Worm (Caenorhabditis elegans) whole organism, L2 larva: Measurements from ENCODE around the gene ivd-1.

Source experiments
- C34F6.9 ChIP-seq: fragments of 150-350 bp; optimal IDR thresholded peaks from 2 replicates; lab custom pipeline; 2014; ENCODE audit warnings: missing biosample characterization, missing genetic modification characterization
- F13H6.1 ChIP-seq: sonication (generic microtip); optimal IDR thresholded peaks from 2 replicates; lab custom pipeline; 2016; ENCODE audit warnings: missing genetic modification characterization, missing compliant biosample characterization
- R02D3.7 ChIP-seq: fragments of 150-350 bp; optimal IDR thresholded peaks from 2 replicates; lab custom pipeline; 2014; ENCODE audit warnings: missing biosample characterization, missing genetic modification characterization
- Y55F3AM.14 ChIP-seq: fragments of 200-800 bp; sonication (Bioruptor generic); optimal IDR thresholded peaks from 2 replicates; lab custom pipeline; 2018; ENCODE audit warnings: mild to moderate bottlenecking, missing genetic modification characterization, missing compliant biosample characterization
- ZK546.5 ChIP-seq: sonication (generic microtip); optimal IDR thresholded peaks from 2 replicates; lab custom pipeline; 2017; ENCODE audit warnings: missing biosample characterization, missing genetic modification characterization
- alr-1 ChIP-seq: fragments of 150-350 bp; optimal IDR thresholded peaks from 2 replicates; lab custom pipeline; 2014; ENCODE audit warnings: missing biosample characterization, missing genetic modification characterization
- aly-2 ChIP-seq: fragments of 150-350 bp; optimal IDR thresholded peaks from 2 replicates; lab custom pipeline; 2014; ENCODE audit warnings: missing biosample characterization, missing genetic modification characterization
- ama-1 ChIP-seq: fragments of 150-350 bp; optimal IDR thresholded peaks from 2 replicates; lab custom pipeline; 2018; ENCODE audit warnings: inconsistent platforms
- blmp-1 ChIP-seq: sonication (generic microtip); optimal IDR thresholded peaks from 2 replicates; lab custom pipeline; 2017; ENCODE audit warnings: missing genetic modification characterization, mild to moderate bottlenecking, missing compliant biosample characterization, antibody characterized with exemption, moderate library complexity; ENCODE audit not compliant: insufficient read depth
- ceh-16 ChIP-seq: fragments of 150-350 bp; optimal IDR thresholded peaks from 2 replicates; lab custom pipeline; 2014; ENCODE audit warnings: missing biosample characterization, missing genetic modification characterization
- ceh-82 ChIP-seq: fragments of 150-350 bp; optimal IDR thresholded peaks from 2 replicates; lab custom pipeline; 2014; ENCODE audit warnings: missing biosample characterization, missing genetic modification characterization
- crh-2 ChIP-seq: sonication (generic microtip); optimal IDR thresholded peaks from 2 replicates; lab custom pipeline; 2017; ENCODE audit warnings: missing biosample characterization, missing genetic modification characterization
- dmd-4 ChIP-seq: sonication (generic microtip); optimal IDR thresholded peaks from 2 replicates; lab custom pipeline; 2017; ENCODE audit warnings: missing biosample characterization, missing genetic modification characterization
- egl-27 ChIP-seq: sonication (generic microtip); optimal IDR thresholded peaks from 3 replicates; lab custom pipeline; 2017; ENCODE audit warnings: missing biosample characterization, missing genetic modification reagents, missing genetic modification characterization
- elt-1 ChIP-seq: fragments of 150-350 bp; optimal IDR thresholded peaks from 2 replicates; lab custom pipeline; 2014; ENCODE audit warnings: missing biosample characterization, missing genetic modification characterization
- elt-3 ChIP-seq: sonication (generic microtip); optimal IDR thresholded peaks from 2 replicates; lab custom pipeline; 2017; ENCODE audit warnings: missing biosample characterization, missing genetic modification characterization
- fos-1 ChIP-seq: fragments of 150-350 bp; optimal IDR thresholded peaks from 2 replicates; lab custom pipeline; 2014; ENCODE audit warnings: missing biosample characterization, missing genetic modification characterization
- gmeb-1 ChIP-seq: fragments of 150-350 bp; optimal IDR thresholded peaks from 2 replicates; lab custom pipeline; 2014; ENCODE audit warnings: missing biosample characterization, missing genetic modification characterization
- lin-11 ChIP-seq: fragments of 150-350 bp; sonication (generic microtip); optimal IDR thresholded peaks from 2 replicates; lab custom pipeline; 2014; ENCODE audit warnings: missing biosample characterization, missing genetic modification characterization, inconsistent platforms, mixed read lengths
- lin-13 ChIP-seq: fragments of 150-350 bp; optimal IDR thresholded peaks from 2 replicates; lab custom pipeline; 2014; ENCODE audit warnings: missing biosample characterization, missing genetic modification reagents, missing genetic modification characterization
- lin-39 ChIP-seq: fragments of 150-350 bp; optimal IDR thresholded peaks from 2 replicates; lab custom pipeline; 2014; ENCODE audit warnings: missing biosample characterization, missing genetic modification reagents, missing genetic modification characterization
- lsy-2 ChIP-seq, 2 experiments: fragments of 150-350 bp in 1 of 2; sonication (generic microtip) in 1 of 2; optimal IDR thresholded peaks; 2 replicates each; lab custom pipeline; 2014 to 2017; ENCODE audit warnings: missing biosample characterization in 2 of 2, missing genetic modification characterization in 2 of 2
- mab-5 ChIP-seq: fragments of 150-350 bp; optimal IDR thresholded peaks from 2 replicates; lab custom pipeline; 2014; ENCODE audit warnings: missing biosample characterization, missing genetic modification characterization
- mbf-1 ChIP-seq: sonication (generic microtip); optimal IDR thresholded peaks from 2 replicates; lab custom pipeline; 2017; ENCODE audit warnings: missing biosample characterization, missing genetic modification characterization
- mdl-1 ChIP-seq, 2 experiments: fragments of 150-350 bp in 1 of 2; sonication (generic microtip) in 1 of 2; optimal IDR thresholded peaks; 2 replicates each; lab custom pipeline; 2017; ENCODE audit warnings: missing biosample characterization in 2 of 2, missing genetic modification characterization in 2 of 2
- nhr-10 ChIP-seq: sonication (generic microtip); optimal IDR thresholded peaks from 2 replicates; lab custom pipeline; 2017; ENCODE audit warnings: missing biosample characterization, missing genetic modification characterization
- nhr-11 ChIP-seq: fragments of 150-350 bp; optimal IDR thresholded peaks from 2 replicates; lab custom pipeline; 2014; ENCODE audit warnings: missing biosample characterization, missing genetic modification characterization
- nhr-12 ChIP-seq: fragments of 150-350 bp; optimal IDR thresholded peaks from 2 replicates; lab custom pipeline; 2014; ENCODE audit warnings: missing biosample characterization, missing genetic modification characterization
- nhr-129 ChIP-seq: fragments of 150-350 bp; optimal IDR thresholded peaks from 2 replicates; lab custom pipeline; 2014; ENCODE audit warnings: missing biosample characterization, missing genetic modification characterization
- nhr-21 ChIP-seq: fragments of 150-350 bp; optimal IDR thresholded peaks from 2 replicates; lab custom pipeline; 2014; ENCODE audit warnings: missing biosample characterization, missing genetic modification characterization
- nhr-23 ChIP-seq: fragments of 150-350 bp; optimal IDR thresholded peaks from 2 replicates; lab custom pipeline; 2014; ENCODE audit warnings: missing biosample characterization, missing genetic modification reagents, missing genetic modification characterization
- nhr-237 ChIP-seq: fragments of 150-350 bp; optimal IDR thresholded peaks from 2 replicates; lab custom pipeline; 2014; ENCODE audit warnings: missing biosample characterization, missing genetic modification characterization
- nhr-25 ChIP-seq: fragments of 150-350 bp; sonication (generic microtip); optimal IDR thresholded peaks from 3 replicates; lab custom pipeline; 2014; ENCODE audit warnings: missing biosample characterization, missing genetic modification characterization
- nhr-6 ChIP-seq: fragments of 150-350 bp; optimal IDR thresholded peaks from 2 replicates; lab custom pipeline; 2014; ENCODE audit warnings: missing biosample characterization, missing genetic modification characterization
- nhr-77 ChIP-seq: fragments of 150-350 bp; optimal IDR thresholded peaks from 2 replicates; lab custom pipeline; 2014; ENCODE audit warnings: missing biosample characterization, missing genetic modification characterization
- peb-1 ChIP-seq: fragments of 150-350 bp; optimal IDR thresholded peaks from 2 replicates; lab custom pipeline; 2014; ENCODE audit warnings: missing biosample characterization, missing genetic modification characterization
- sem-4 ChIP-seq: fragments of 150-350 bp; optimal IDR thresholded peaks from 2 replicates; lab custom pipeline; 2014; ENCODE audit warnings: missing biosample characterization, missing genetic modification reagents, missing genetic modification characterization
- skn-1 ChIP-seq: sonication (generic microtip); optimal IDR thresholded peaks from 2 replicates; lab custom pipeline; 2017; ENCODE audit warnings: missing biosample characterization, missing genetic modification characterization
- sma-3 ChIP-seq: sonication (generic microtip); optimal IDR thresholded peaks from 2 replicates; lab custom pipeline; 2016; ENCODE audit warnings: missing genetic modification reagents, missing genetic modification characterization, missing compliant biosample characterization
- sma-9 ChIP-seq, 2 experiments: fragments of 150-350 bp in 1 of 2; sonication (generic microtip) in 1 of 2; optimal IDR thresholded peaks; 2 replicates each; lab custom pipeline; 2014 to 2016; ENCODE audit warnings: missing genetic modification characterization in 2 of 2, mild to moderate bottlenecking in 1 of 2, missing biosample characterization in 1 of 2, missing compliant biosample characterization in 1 of 2, missing genetic modification reagents in 1 of 2, moderate library complexity in 1 of 2
- snpc-4 ChIP-seq: fragments of 150-350 bp; optimal IDR thresholded peaks from 2 replicates; lab custom pipeline; 2014; ENCODE audit warnings: missing biosample characterization, missing genetic modification characterization
- unc-39 ChIP-seq: fragments of 150-350 bp; optimal IDR thresholded peaks from 2 replicates; lab custom pipeline; 2014; ENCODE audit warnings: missing biosample characterization, missing genetic modification characterization
- unc-55 ChIP-seq: fragments of 150-350 bp; sonication (generic microtip); optimal IDR thresholded peaks from 3 replicates; lab custom pipeline; 2014; ENCODE audit warnings: missing biosample characterization, missing genetic modification reagents, missing genetic modification characterization
- unc-62 ChIP-seq: fragments of 150-350 bp; optimal IDR thresholded peaks from 2 replicates; lab custom pipeline; 2014; ENCODE audit warnings: missing biosample characterization, missing genetic modification reagents, missing genetic modification characterization
- zag-1 ChIP-seq: fragments of 150-350 bp; optimal IDR thresholded peaks from 2 replicates; lab custom pipeline; 2014; ENCODE audit warnings: missing biosample characterization, missing genetic modification characterization
- ztf-1 ChIP-seq: fragments of 200-800 bp; sonication (Bioruptor generic); conservative IDR thresholded peaks from 2 replicates; pipeline ENCODE4 v1.3.6; 2022; ENCODE audit warnings: missing genetic modification characterization, missing compliant biosample characterization
- ztf-11 ChIP-seq: sonication (generic microtip); optimal IDR thresholded peaks from 2 replicates; lab custom pipeline; 2017; ENCODE audit warnings: missing biosample characterization, missing genetic modification characterization
- ztf-4 ChIP-seq: fragments of 150-350 bp; optimal IDR thresholded peaks from 2 replicates; lab custom pipeline; 2014; ENCODE audit warnings: missing biosample characterization, missing genetic modification characterization

Gene ivd-1

DNA sequence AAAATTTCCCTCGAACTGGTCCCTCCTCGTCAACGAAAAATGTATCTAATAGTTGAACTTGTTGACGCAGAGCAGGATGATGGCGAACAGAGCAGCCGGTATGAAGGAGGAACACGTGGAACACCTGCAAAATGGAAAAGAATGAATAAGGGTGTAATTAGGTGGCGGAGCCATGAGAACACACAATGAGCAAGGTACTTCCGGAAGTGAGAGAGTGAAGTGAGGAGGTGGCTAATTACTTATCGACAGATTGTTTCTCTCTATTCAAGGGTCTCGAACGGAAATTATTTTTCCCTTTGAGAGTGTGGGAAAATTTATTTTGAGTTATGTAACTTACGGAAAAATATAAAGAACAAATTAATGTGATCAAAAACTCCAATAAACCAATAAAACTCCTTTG lies 4.8 kb upstream of the ivd-1 start:
- no peak for TF ChIP-seq Y55F3AM.14
- TF ChIP-seq sma-3 = no peak
- no peak for TF ChIP-seq nhr-237 (tag; lab: Kevin White, UChicago)
- TF ChIP-seq aly-2 = no peak
- no peak for TF ChIP-seq elt-1 (tag; lab: Kevin White, UChicago)
- no peak for TF ChIP-seq nhr-77 (tag; lab: Kevin White, UChicago)
- no peak for TF ChIP-seq lin-39
- no peak for TF ChIP-seq nhr-10 (tag; lab: Kevin White, UChicago)
- TF ChIP-seq mdl-1 (tag; optimal IDR thresholded peaks at IDR 0.05; lab: Kevin White, UChicago) = no peak
- TF ChIP-seq F13H6.1 = no peak
- no peak for TF ChIP-seq ztf-11 (tag; lab: Kevin White, UChicago)
- TF ChIP-seq nhr-23 (tag; lab: Kevin White, UChicago) = no peak
- no peak for TF ChIP-seq sma-9 (GFP tag; optimal IDR thresholded peaks at IDR 0.05; lab: Kevin White, UChicago)
- no peak for TF ChIP-seq sma-9 (tag; optimal IDR thresholded peaks at IDR 0.05; lab: Kevin White, UChicago)
- no peak for TF ChIP-seq fos-1 (tag; lab: Kevin White, UChicago)
- TF ChIP-seq ama-1 = no peak
- no peak for TF ChIP-seq ceh-16 (tag; lab: Kevin White, UChicago)
- no peak for TF ChIP-seq mab-5 (tag; lab: Kevin White, UChicago)
- TF ChIP-seq nhr-21 (tag; lab: Kevin White, UChicago) = no peak

DNA sequence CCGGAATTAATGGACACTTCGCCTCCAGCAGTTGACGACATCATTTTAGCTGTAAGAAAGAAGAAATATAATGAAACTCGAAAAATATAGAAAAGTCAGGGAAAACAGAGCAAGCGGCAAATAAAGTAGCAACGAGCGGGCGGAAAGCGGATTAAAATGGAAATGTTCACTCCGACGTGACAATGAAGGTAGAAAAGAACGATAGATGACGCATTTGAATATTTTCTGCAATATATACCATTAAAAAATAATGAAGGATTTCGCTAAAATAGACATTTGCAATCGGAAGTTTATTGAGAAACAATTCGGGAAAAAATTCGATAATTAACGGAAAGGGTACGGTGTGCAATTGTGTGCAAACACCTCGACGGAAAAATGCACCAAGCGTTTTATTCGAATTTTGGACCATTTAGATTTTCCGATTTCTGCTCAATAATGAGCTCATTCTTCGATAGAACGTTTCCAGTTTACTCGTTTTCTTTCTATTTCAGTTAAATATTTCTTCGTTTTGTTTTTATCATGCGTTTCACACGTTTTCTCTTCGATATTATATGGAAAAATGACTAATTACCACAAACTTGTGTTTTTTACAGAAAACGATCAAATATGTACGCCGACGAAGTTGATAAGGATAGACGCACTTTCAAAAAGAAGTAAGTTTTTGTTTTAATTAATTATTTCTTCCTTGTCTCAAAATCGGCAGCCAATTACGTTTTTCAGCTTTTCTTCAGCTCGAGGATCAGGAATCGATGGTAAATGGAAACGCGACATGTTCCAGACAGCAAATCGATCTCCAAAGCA lies 2.5 kb upstream of the ivd-1 start, which contains the start of the genes snpn-1 and C02B10.4:
Gene snpn-1 (minus strand): TSS at position 51 of the 801 bp plus-strand sequence.
Gene C02B10.4 (plus strand): TSS at position 594 of the 801 bp plus-strand sequence.
- TF ChIP-seq unc-62 (GFP tag; lab: Kevin White, UChicago) (no peak), ZK546.5 (no peak), ceh-16 (tag; lab: Kevin White, UChicago) (no peak), nhr-10 (tag; lab: Kevin White, UChicago) (no peak), nhr-12 (tag; lab: Kevin White, UChicago) (no peak), ceh-82 (tag; lab: Kevin White, UChicago) (no peak), alr-1 (tag; lab: Kevin White, UChicago) (no peak), fos-1 (tag; lab: Kevin White, UChicago) (peak; percentile 13), Y55F3AM.14 (no peak), unc-55 (GFP tag; lab: Kevin White, UChicago) (peak; percentile 85), ztf-4 (tag; lab: Kevin White, UChicago) (no peak), dmd-4 (tag; lab: Kevin White, UChicago) (no peak), skn-1 (no peak), elt-1 (tag; lab: Kevin White, UChicago) (no peak), nhr-25 (tag; lab: Kevin White, UChicago) (peak; percentile 23), aly-2 (no peak), mbf-1 (tag; lab: Kevin White, UChicago) (no peak), unc-39 (tag; lab: Kevin White, UChicago) (no peak), gmeb-1 (tag; lab: Kevin White, UChicago) (peak; percentile 15), mdl-1 (tag; optimal IDR thresholded peaks at IDR 0.05; lab: Kevin White, UChicago) (no peak), C34F6.9 (tag; lab: Kevin White, UChicago) (peak; percentile 75), blmp-1 (tag; lab: Kevin White, UChicago) (peak; percentile 19), nhr-11 (tag; lab: Kevin White, UChicago) (no peak), nhr-6 (tag; lab: Kevin White, UChicago) (no peak), nhr-129 (tag; lab: Kevin White, UChicago) (peak; percentile 56), nhr-23 (tag; lab: Kevin White, UChicago) (no peak), crh-2 (tag; lab: Kevin White, UChicago) (peak; percentile 54), nhr-77 (tag; lab: Kevin White, UChicago) (no peak), sem-4 (tag; lab: Kevin White, UChicago) (peak; percentile 24), mab-5 (tag; lab: Kevin White, UChicago) (no peak), elt-3 (tag; lab: Kevin White, UChicago) (no peak), F13H6.1 (no peak), lsy-2 (tag; optimal IDR thresholded peaks at IDR 0.05; lab: Kevin White, UChicago) (peak; percentile 96 to 99), egl-27 (tag; lab: Kevin White, UChicago) (no peak), peb-1 (tag; lab: Kevin White, UChicago) (no peak), ztf-1 (GFP tag; lab: Robert Waterston, UW) (no peak), sma-9 (GFP tag; optimal IDR thresholded peaks at IDR 0.05; lab: Kevin White, UChicago) (peak; percentile 37), sma-9 (tag; optimal IDR thresholded peaks at IDR 0.05; lab: Kevin White, UChicago) (no peak), lin-39 (no peak), zag-1 (tag; lab: Kevin White, UChicago) (no peak), ztf-11 (tag; lab: Kevin White, UChicago) (no peak), lin-13 (GFP tag; lab: Kevin White, UChicago) (no peak), R02D3.7 (tag; lab: Kevin White, UChicago) (no peak), nhr-237 (tag; lab: Kevin White, UChicago) (no peak), lin-11 (tag; lab: Kevin White, UChicago) (no peak), snpc-4 (tag; lab: Kevin White, UChicago) (no peak), sma-3 (no peak), nhr-21 (tag; lab: Kevin White, UChicago) (no peak), ama-1 (no peak)
